Fruit fly (Drosophila melanogaster): ENCODE results near the gene strat.

strat gene

dm6 chr2L:8361204-8361952, 41.2 kb downstream of the strat start (continued):
- no peak for TF ChIP-seq CG10543 (GFP tag; optimal IDR thresholded peaks at IDR 0.05)
- TF ChIP-seq Stat92E (GFP tag; optimal IDR thresholded peaks at IDR 0.05), result no peak
- no peak for TF ChIP-seq CG34376 (GFP tag; optimal IDR thresholded peaks at IDR 0.05)
- no peak for TF ChIP-seq hb (GFP tag; IDR thresholded peaks at IDR 0.05; ENCODE audit: partially characterized antibody)
- no peak for TF ChIP-seq lov (optimal IDR thresholded peaks at IDR 0.05)
- no peak for TF ChIP-seq lov (GFP tag; IDR thresholded peaks at IDR 0.05)
- no peak for TF ChIP-seq CG32772 (GFP tag; IDR thresholded peaks at IDR 0.05)
- TF ChIP-seq CG12071 (GFP tag; optimal IDR thresholded peaks at IDR 0.05), result no peak
- TF ChIP-seq CG6175 (GFP tag; IDR thresholded peaks at IDR 0.05), result no peak
- peak; percentile 37 for TF ChIP-seq CoRest (tag; optimal IDR thresholded peaks at IDR 0.05)
- TF ChIP-seq so (GFP tag; IDR thresholded peaks at IDR 0.05), result no peak
- no peak for TF ChIP-seq CG8388 (GFP tag; optimal IDR thresholded peaks at IDR 0.05)
- no peak for TF ChIP-seq Dll (GFP tag; IDR thresholded peaks at IDR 0.05; ENCODE audit: partially characterized antibody)
- TF ChIP-seq Lim3 (GFP tag; IDR thresholded peaks at IDR 0.05), result no peak
- TF ChIP-seq lilli (GFP tag; optimal IDR thresholded peaks at IDR 0.05), result no peak
- no peak for TF ChIP-seq H15 (GFP tag; IDR thresholded peaks at IDR 0.05)
- TF ChIP-seq Gsc (GFP tag; IDR thresholded peaks at IDR 0.05), result no peak
- no peak for TF ChIP-seq Mes4 (GFP tag; optimal IDR thresholded peaks at IDR 0.05)
- no peak for TF ChIP-seq CG4360 (GFP tag; IDR thresholded peaks at IDR 0.05)
- peak; percentile 44; the same call in 1 of the 2 replicates for TF ChIP-seq sisA (GFP tag; IDR thresholded peaks at IDR 0.05)
- TF ChIP-seq Hsf (GFP tag; optimal IDR thresholded peaks at IDR 0.05), result peak; percentile 21
- TF ChIP-seq Fer3 (tag; optimal IDR thresholded peaks at IDR 0.05), result peak; percentile 16
- TF ChIP-seq Hey (tag; optimal IDR thresholded peaks at IDR 0.05), result no peak
- TF ChIP-seq CG10979 (tag; optimal IDR thresholded peaks at IDR 0.05), result peak; percentile 35
- TF ChIP-seq sqz (GFP tag; optimal IDR thresholded peaks at IDR 0.05), result no peak
- TF ChIP-seq pan (optimal IDR thresholded peaks at IDR 0.05), result no peak
- no peak for TF ChIP-seq pan (GFP tag; optimal IDR thresholded peaks at IDR 0.05 in 1 of 2, IDR thresholded peaks at IDR 0.05 in 1 of 2)
- TF ChIP-seq D (optimal IDR thresholded peaks at IDR 0.05), result no peak
- peak; percentile 46 for TF ChIP-seq D (GFP tag; optimal IDR thresholded peaks at IDR 0.05)
- TF ChIP-seq tin (GFP tag; optimal IDR thresholded peaks at IDR 0.05), result no peak
- no peak for TF ChIP-seq CG7839 (tag; optimal IDR thresholded peaks at IDR 0.05)
- peak; percentile 55 for TF ChIP-seq gem (tag; optimal IDR thresholded peaks at IDR 0.05)
- TF ChIP-seq inv (GFP tag; IDR thresholded peaks at IDR 0.05; ENCODE audit: partially characterized antibody), result no peak
- peak; percentile 43 for TF ChIP-seq Hmr (GFP tag; optimal IDR thresholded peaks at IDR 0.05)
- TF ChIP-seq Sin3A (optimal IDR thresholded peaks at IDR 0.05), result no peak
- no peak for TF ChIP-seq abd-A (tag; optimal IDR thresholded peaks at IDR 0.05)
- TF ChIP-seq zfh2 (GFP tag; optimal IDR thresholded peaks at IDR 0.05), result peak; percentile 27
- no peak for TF ChIP-seq z (GFP tag; IDR thresholded peaks at IDR 0.05)
- peak; percentile 16 for TF ChIP-seq CG13424 (tag; optimal IDR thresholded peaks at IDR 0.05)
- 0 out of 2 replicates have a peak, but pooled peaks have one; percentile 20 for TF ChIP-seq CG31441 (GFP tag; IDR thresholded peaks at IDR 0.05)
- no peak for TF ChIP-seq sna (GFP tag; IDR thresholded peaks at IDR 0.05; ENCODE audit: partially characterized antibody)
- no peak for TF ChIP-seq rib (GFP tag; IDR thresholded peaks at IDR 0.05)
- TF ChIP-seq crc (GFP tag; optimal IDR thresholded peaks at IDR 0.05), result peak; percentile 4
- TF ChIP-seq Sry-δ (GFP tag; optimal IDR thresholded peaks at IDR 0.05), result no peak
- no peak for TF ChIP-seq CG32767 (GFP tag; IDR thresholded peaks at IDR 0.05)
- no peak for TF ChIP-seq seq (GFP tag; IDR thresholded peaks at IDR 0.05)
- TF ChIP-seq nerfin-1 (tag; optimal IDR thresholded peaks at IDR 0.05), result no peak
- TF ChIP-seq zen (tag; optimal IDR thresholded peaks at IDR 0.05), result no peak
- TF ChIP-seq hth (optimal IDR thresholded peaks at IDR 0.05), result no peak
- TF ChIP-seq pnt (GFP tag; optimal IDR thresholded peaks at IDR 0.05), result no peak
- TF ChIP-seq CG11247 (GFP tag; IDR thresholded peaks at IDR 0.05), result no peak

Measured in whole organism, embryonic.